Worm (Caenorhabditis elegans): Measurements from ENCODE around the gene sra-11.

- TF ChIP-seq him-1 (tag; optimal IDR thresholded peaks at IDR 0.05) (no peak), dao-5 (tag; optimal IDR thresholded peaks at IDR 0.05) (no peak), W03F9.2 (tag; optimal IDR thresholded peaks at IDR 0.05) (no peak)
These were observed at the start of gene sra-11 for ce11 chrII:10910219-10910618.

All from whole organism, L4/young adult.